Worm (Caenorhabditis elegans) whole organism, L2 larva: ENCODE data around the gene Y53C12A.6.

Experiments
- C34F6.9 ChIP-seq: fragments of 150-350 bp; optimal IDR thresholded peaks from 2 replicates; lab custom pipeline; 2014; ENCODE audit warnings: missing biosample characterization, missing genetic modification characterization
- F13H6.1 ChIP-seq: sonication (generic microtip); optimal IDR thresholded peaks from 2 replicates; lab custom pipeline; 2016; ENCODE audit warnings: missing genetic modification characterization, missing compliant biosample characterization
- R02D3.7 ChIP-seq: fragments of 150-350 bp; optimal IDR thresholded peaks from 2 replicates; lab custom pipeline; 2014; ENCODE audit warnings: missing biosample characterization, missing genetic modification characterization
- Y55F3AM.14 ChIP-seq: fragments of 200-800 bp; sonication (Bioruptor generic); optimal IDR thresholded peaks from 2 replicates; lab custom pipeline; 2018; ENCODE audit warnings: mild to moderate bottlenecking, missing genetic modification characterization, missing compliant biosample characterization
- alr-1 ChIP-seq: fragments of 150-350 bp; optimal IDR thresholded peaks from 2 replicates; lab custom pipeline; 2014; ENCODE audit warnings: missing biosample characterization, missing genetic modification characterization
- ama-1 ChIP-seq: fragments of 150-350 bp; optimal IDR thresholded peaks from 2 replicates; lab custom pipeline; 2018; ENCODE audit warnings: inconsistent platforms
- ceh-16 ChIP-seq: fragments of 150-350 bp; optimal IDR thresholded peaks from 2 replicates; lab custom pipeline; 2014; ENCODE audit warnings: missing biosample characterization, missing genetic modification characterization
- ceh-82 ChIP-seq: fragments of 150-350 bp; optimal IDR thresholded peaks from 2 replicates; lab custom pipeline; 2014; ENCODE audit warnings: missing biosample characterization, missing genetic modification characterization
- crh-2 ChIP-seq: sonication (generic microtip); optimal IDR thresholded peaks from 2 replicates; lab custom pipeline; 2017; ENCODE audit warnings: missing biosample characterization, missing genetic modification characterization
- dmd-4 ChIP-seq: sonication (generic microtip); optimal IDR thresholded peaks from 2 replicates; lab custom pipeline; 2017; ENCODE audit warnings: missing biosample characterization, missing genetic modification characterization
- egl-27 ChIP-seq: sonication (generic microtip); optimal IDR thresholded peaks from 3 replicates; lab custom pipeline; 2017; ENCODE audit warnings: missing biosample characterization, missing genetic modification reagents, missing genetic modification characterization
- elt-1 ChIP-seq: fragments of 150-350 bp; optimal IDR thresholded peaks from 2 replicates; lab custom pipeline; 2014; ENCODE audit warnings: missing biosample characterization, missing genetic modification characterization
- elt-3 ChIP-seq: sonication (generic microtip); optimal IDR thresholded peaks from 2 replicates; lab custom pipeline; 2017; ENCODE audit warnings: missing biosample characterization, missing genetic modification characterization
- fos-1 ChIP-seq: fragments of 150-350 bp; optimal IDR thresholded peaks from 2 replicates; lab custom pipeline; 2014; ENCODE audit warnings: missing biosample characterization, missing genetic modification characterization
- gmeb-1 ChIP-seq: fragments of 150-350 bp; optimal IDR thresholded peaks from 2 replicates; lab custom pipeline; 2014; ENCODE audit warnings: missing biosample characterization, missing genetic modification characterization
- lin-11 ChIP-seq: fragments of 150-350 bp; sonication (generic microtip); optimal IDR thresholded peaks from 2 replicates; lab custom pipeline; 2014; ENCODE audit warnings: missing biosample characterization, missing genetic modification characterization, inconsistent platforms, mixed read lengths
- lin-13 ChIP-seq: fragments of 150-350 bp; optimal IDR thresholded peaks from 2 replicates; lab custom pipeline; 2014; ENCODE audit warnings: missing biosample characterization, missing genetic modification reagents, missing genetic modification characterization
- lin-39 ChIP-seq: fragments of 150-350 bp; optimal IDR thresholded peaks from 2 replicates; lab custom pipeline; 2014; ENCODE audit warnings: missing biosample characterization, missing genetic modification reagents, missing genetic modification characterization
- lsy-2 ChIP-seq, 2 experiments: fragments of 150-350 bp in 1 of 2; sonication (generic microtip) in 1 of 2; optimal IDR thresholded peaks; 2 replicates each; lab custom pipeline; 2014 to 2017; ENCODE audit warnings: missing biosample characterization in 2 of 2, missing genetic modification characterization in 2 of 2
- mab-5 ChIP-seq: fragments of 150-350 bp; optimal IDR thresholded peaks from 2 replicates; lab custom pipeline; 2014; ENCODE audit warnings: missing biosample characterization, missing genetic modification characterization
- mbf-1 ChIP-seq: sonication (generic microtip); optimal IDR thresholded peaks from 2 replicates; lab custom pipeline; 2017; ENCODE audit warnings: missing biosample characterization, missing genetic modification characterization
- mdl-1 ChIP-seq, 2 experiments: fragments of 150-350 bp in 1 of 2; sonication (generic microtip) in 1 of 2; optimal IDR thresholded peaks; 2 replicates each; lab custom pipeline; 2017; ENCODE audit warnings: missing biosample characterization in 2 of 2, missing genetic modification characterization in 2 of 2
- nhr-11 ChIP-seq: fragments of 150-350 bp; optimal IDR thresholded peaks from 2 replicates; lab custom pipeline; 2014; ENCODE audit warnings: missing biosample characterization, missing genetic modification characterization
- nhr-12 ChIP-seq: fragments of 150-350 bp; optimal IDR thresholded peaks from 2 replicates; lab custom pipeline; 2014; ENCODE audit warnings: missing biosample characterization, missing genetic modification characterization
- nhr-129 ChIP-seq: fragments of 150-350 bp; optimal IDR thresholded peaks from 2 replicates; lab custom pipeline; 2014; ENCODE audit warnings: missing biosample characterization, missing genetic modification characterization
- nhr-21 ChIP-seq: fragments of 150-350 bp; optimal IDR thresholded peaks from 2 replicates; lab custom pipeline; 2014; ENCODE audit warnings: missing biosample characterization, missing genetic modification characterization
- nhr-23 ChIP-seq: fragments of 150-350 bp; optimal IDR thresholded peaks from 2 replicates; lab custom pipeline; 2014; ENCODE audit warnings: missing biosample characterization, missing genetic modification reagents, missing genetic modification characterization
- nhr-25 ChIP-seq: fragments of 150-350 bp; sonication (generic microtip); optimal IDR thresholded peaks from 3 replicates; lab custom pipeline; 2014; ENCODE audit warnings: missing biosample characterization, missing genetic modification characterization
- nhr-6 ChIP-seq: fragments of 150-350 bp; optimal IDR thresholded peaks from 2 replicates; lab custom pipeline; 2014; ENCODE audit warnings: missing biosample characterization, missing genetic modification characterization
- nhr-77 ChIP-seq: fragments of 150-350 bp; optimal IDR thresholded peaks from 2 replicates; lab custom pipeline; 2014; ENCODE audit warnings: missing biosample characterization, missing genetic modification characterization
- peb-1 ChIP-seq: fragments of 150-350 bp; optimal IDR thresholded peaks from 2 replicates; lab custom pipeline; 2014; ENCODE audit warnings: missing biosample characterization, missing genetic modification characterization
- sem-4 ChIP-seq: fragments of 150-350 bp; optimal IDR thresholded peaks from 2 replicates; lab custom pipeline; 2014; ENCODE audit warnings: missing biosample characterization, missing genetic modification reagents, missing genetic modification characterization
- sma-3 ChIP-seq: sonication (generic microtip); optimal IDR thresholded peaks from 2 replicates; lab custom pipeline; 2016; ENCODE audit warnings: missing genetic modification reagents, missing genetic modification characterization, missing compliant biosample characterization
- sma-9 ChIP-seq, 2 experiments: fragments of 150-350 bp in 1 of 2; sonication (generic microtip) in 1 of 2; optimal IDR thresholded peaks; 2 replicates each; lab custom pipeline; 2014 to 2016; ENCODE audit warnings: missing genetic modification characterization in 2 of 2, mild to moderate bottlenecking in 1 of 2, missing biosample characterization in 1 of 2, missing compliant biosample characterization in 1 of 2, missing genetic modification reagents in 1 of 2, moderate library complexity in 1 of 2
- snpc-4 ChIP-seq: fragments of 150-350 bp; optimal IDR thresholded peaks from 2 replicates; lab custom pipeline; 2014; ENCODE audit warnings: missing biosample characterization, missing genetic modification characterization
- unc-39 ChIP-seq: fragments of 150-350 bp; optimal IDR thresholded peaks from 2 replicates; lab custom pipeline; 2014; ENCODE audit warnings: missing biosample characterization, missing genetic modification characterization
- unc-55 ChIP-seq: fragments of 150-350 bp; sonication (generic microtip); optimal IDR thresholded peaks from 3 replicates; lab custom pipeline; 2014; ENCODE audit warnings: missing biosample characterization, missing genetic modification reagents, missing genetic modification characterization
- ztf-1 ChIP-seq: fragments of 200-800 bp; sonication (Bioruptor generic); conservative IDR thresholded peaks from 2 replicates; pipeline ENCODE4 v1.3.6; 2022; ENCODE audit warnings: missing genetic modification characterization, missing compliant biosample characterization
- ztf-11 ChIP-seq: sonication (generic microtip); optimal IDR thresholded peaks from 2 replicates; lab custom pipeline; 2017; ENCODE audit warnings: missing biosample characterization, missing genetic modification characterization
- ztf-4 ChIP-seq: fragments of 150-350 bp; optimal IDR thresholded peaks from 2 replicates; lab custom pipeline; 2014; ENCODE audit warnings: missing biosample characterization, missing genetic modification characterization

The Y53C12A.6 gene

ce11 chrII:9690067-9690632 is 27.7 kb downstream of the Y53C12A.6 start:
- TF ChIP-seq fos-1 (tag; lab: Kevin White, UChicago) (no peak), sem-4 (tag; lab: Kevin White, UChicago) (no peak), lin-11 (no peak), dmd-4 (tag; lab: Kevin White, UChicago) (no peak), nhr-77 (tag; lab: Kevin White, UChicago) (no peak), lsy-2 (tag; optimal IDR thresholded peaks at IDR 0.05; lab: Kevin White, UChicago) (peak in 1 of 2 experiments; percentile 10), crh-2 (tag; lab: Kevin White, UChicago) (peak; percentile 48), elt-1 (tag; lab: Kevin White, UChicago) (no peak), nhr-23 (tag; lab: Kevin White, UChicago) (no peak), sma-9 (GFP tag; optimal IDR thresholded peaks at IDR 0.05; lab: Kevin White, UChicago) (peak; percentile 9), sma-9 (tag; optimal IDR thresholded peaks at IDR 0.05; lab: Kevin White, UChicago) (no peak), nhr-129 (no peak), F13H6.1 (no peak), egl-27 (peak; percentile 33), C34F6.9 (tag; lab: Kevin White, UChicago) (peak; percentile 21)

- TF ChIP-seq unc-55 (GFP tag; lab: Kevin White, UChicago) (peak; percentile 25), elt-3 (no peak), peb-1 (no peak), ceh-82 (tag; lab: Kevin White, UChicago) (no peak), nhr-12 (tag; lab: Kevin White, UChicago) (no peak), mbf-1 (tag; lab: Kevin White, UChicago) (no peak), F13H6.1 (no peak), lin-39 (tag; lab: Kevin White, UChicago) (no peak), nhr-25 (no peak), ceh-16 (tag; lab: Kevin White, UChicago) (no peak), nhr-6 (tag; lab: Kevin White, UChicago) (no peak), nhr-129 (peak; percentile 34), fos-1 (tag; lab: Kevin White, UChicago) (peak; percentile 47), gmeb-1 (tag; lab: Kevin White, UChicago) (peak; percentile 28), nhr-77 (tag; lab: Kevin White, UChicago) (no peak), ztf-11 (tag; lab: Kevin White, UChicago) (no peak), nhr-21 (tag; lab: Kevin White, UChicago) (no peak), R02D3.7 (tag; lab: Kevin White, UChicago) (no peak), C34F6.9 (tag; lab: Kevin White, UChicago) (peak; percentile 19), lsy-2 (tag; optimal IDR thresholded peaks at IDR 0.05; lab: Kevin White, UChicago) (peak in 1 of 2 experiments; percentile 46), snpc-4 (tag; lab: Kevin White, UChicago) (no peak), elt-1 (tag; lab: Kevin White, UChicago) (no peak), sma-9 (GFP tag; optimal IDR thresholded peaks at IDR 0.05; lab: Kevin White, UChicago) (peak; percentile 33), sma-9 (tag; optimal IDR thresholded peaks at IDR 0.05; lab: Kevin White, UChicago) (no peak), Y55F3AM.14 (no peak), crh-2 (tag; lab: Kevin White, UChicago) (peak; percentile 8), unc-39 (no peak)
These were observed 31.1 kb downstream of the Y53C12A.6 start, which contains the start of gene ZK1320.9 for ce11 chrII:9686663-9687193. Gene ZK1320.9 (minus strand): TSS chrII:9686713.

ce11 chrII:9684175-9684574 is 33.6 kb downstream of the Y53C12A.6 start:
- TF ChIP-seq lin-13 (GFP tag; lab: Kevin White, UChicago) (no peak), ceh-16 (tag; lab: Kevin White, UChicago) (no peak), nhr-11 (no peak), alr-1 (tag; lab: Kevin White, UChicago) (no peak), mab-5 (tag; lab: Kevin White, UChicago) (no peak), crh-2 (tag; lab: Kevin White, UChicago) (no peak), mdl-1 (tag; optimal IDR thresholded peaks at IDR 0.05; lab: Kevin White, UChicago) (no peak), nhr-129 (no peak), ztf-4 (tag; lab: Kevin White, UChicago) (no peak), lin-11 (no peak), ztf-1 (no peak), peb-1 (no peak), sma-3 (no peak), ama-1 (no peak)
